Worm (Caenorhabditis elegans) whole organism, midembryonic: ENCODE measurements around the gene C04E12.2.

ENCODE experiments used
- T22C8.4 ChIP-seq: fragments of 200-800 bp; sonication (Bioruptor generic); IDR thresholded peaks from 2 replicates; pipeline ENCODE4 v1.3.6; 2022; ENCODE audit warnings: missing genetic modification characterization, missing compliant biosample characterization
- flt-1 ChIP-seq: fragments of 200-800 bp; sonication (Bioruptor generic); IDR thresholded peaks from 2 replicates; pipeline ENCODE4 v1.3.6; 2022; ENCODE audit warnings: missing genetic modification characterization, missing compliant biosample characterization
- med-1 ChIP-seq: sonication (generic microtip); optimal IDR thresholded peaks from 2 replicates; lab custom pipeline; 2017; ENCODE audit warnings: missing genetic modification characterization, mild to moderate bottlenecking, missing compliant biosample characterization, antibody characterized with exemption, missing genetic modification reagents; ENCODE audit not compliant: insufficient read depth
- ref-1 ChIP-seq: fragments of 200-800 bp; sonication (Bioruptor generic); conservative IDR thresholded peaks from 2 replicates; pipeline ENCODE4 v1.3.6; 2022; ENCODE audit warnings: missing genetic modification reagents, missing genetic modification characterization, missing compliant biosample characterization
- tab-1 ChIP-seq: fragments of 200-800 bp; sonication (Bioruptor generic); IDR thresholded peaks from 2 replicates; pipeline ENCODE4 v1.3.6; 2022; ENCODE audit warnings: missing genetic modification characterization, missing compliant biosample characterization
- ztf-23 ChIP-seq: fragments of 200-800 bp; sonication (Bioruptor generic); IDR thresholded peaks from 2 replicates; pipeline ENCODE4 v1.3.6; 2022; ENCODE audit warnings: missing genetic modification reagents, missing genetic modification characterization, missing compliant biosample characterization
- ztf-29 ChIP-seq: fragments of 200-800 bp; sonication (Bioruptor generic); IDR thresholded peaks from 2 replicates; pipeline ENCODE4 v1.3.6; 2022; ENCODE audit warnings: missing genetic modification reagents, missing genetic modification characterization, missing compliant biosample characterization

DNA sequence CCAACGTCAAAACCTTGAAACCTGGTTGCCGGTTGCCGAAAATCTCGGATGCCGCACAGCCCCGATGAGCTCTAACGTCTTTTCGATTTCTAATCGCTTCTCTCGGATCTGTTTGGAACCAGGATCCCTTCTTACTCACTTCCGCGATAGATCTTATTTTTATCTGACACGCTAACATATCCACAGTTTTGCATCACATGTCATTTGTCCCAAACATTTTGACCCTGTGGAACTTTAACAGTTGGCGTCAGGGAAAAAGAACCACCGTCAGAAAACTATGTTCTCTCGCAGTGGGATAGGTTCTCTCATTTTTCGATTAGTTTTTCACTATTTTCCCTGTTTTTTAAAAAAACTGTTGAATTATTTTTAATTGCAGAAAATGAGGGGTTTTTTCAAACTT, 30.4 kb downstream of the C04E12.2 start, which contains the start of gene T20D4.11:
- TF ChIP-seq ztf-29 (no peak), flt-1 (no peak), med-1 (GFP tag; lab: Kevin White, UChicago) (no peak), ztf-23 (no peak), ref-1 (GFP tag; lab: Robert Waterston, UW) (no peak), tab-1 (no peak), T22C8.4 (GFP tag; lab: Robert Waterston, UW) (no peak)
